Fruit fly (Drosophila melanogaster) whole organism, embryonic: ENCODE measurements around the gene CG31178.
A peak's percentile ranks its signal among the peaks of the same experiment; 100 is the strongest.

Experiments
- Atf6 ChIP-seq: fragments of 200-800 bp; sonication (Bioruptor generic); IDR thresholded peaks from 2 replicates; pipeline ENCODE4 v1.3.6; 2022; ENCODE audit warnings: missing biosample characterization, missing genetic modification characterization
- Blimp-1 ChIP-seq: fragments of 200-800 bp; sonication (Bioruptor generic); optimal IDR thresholded peaks from 3 replicates; lab custom pipeline; 2018; ENCODE audit warnings: missing biosample characterization, missing genetic modification characterization, mild to moderate bottlenecking, moderate library complexity, missing genetic modification reagents
- Bteb2 ChIP-seq: fragments of 200-800 bp; sonication (Bioruptor generic); optimal IDR thresholded peaks from 2 replicates; lab custom pipeline; 2016; ENCODE audit warnings: missing biosample characterization, missing genetic modification characterization
- CG11723 ChIP-seq: fragments of 200-800 bp; sonication (Bioruptor generic); optimal IDR thresholded peaks from 2 replicates; lab custom pipeline; 2017; ENCODE audit warnings: missing biosample characterization, mild to moderate bottlenecking, missing genetic modification characterization
- CG13287 ChIP-seq: fragments of 200-800 bp; sonication (Bioruptor generic); IDR thresholded peaks from 2 replicates; pipeline ENCODE4 v1.3.6; 2022; ENCODE audit warnings: missing biosample characterization, missing genetic modification characterization; ENCODE audit not compliant: partially characterized antibody
- CG14050 ChIP-seq: fragments of 200-800 bp; sonication (Bioruptor generic); IDR thresholded peaks from 3 replicates; pipeline ENCODE4 v1.3.6; 2022; ENCODE audit warnings: missing biosample characterization, missing genetic modification characterization
- CG15696 ChIP-seq: fragments of 200-800 bp; sonication (Bioruptor generic); optimal IDR thresholded peaks from 2 replicates; lab custom pipeline; 2019; ENCODE audit warnings: missing biosample characterization, mild to moderate bottlenecking, missing genetic modification characterization, moderate library complexity
- CG17186 ChIP-seq: fragments of 200-800 bp; sonication (Bioruptor generic); optimal IDR thresholded peaks from 3 replicates; lab custom pipeline; 2017; ENCODE audit warnings: missing biosample characterization, missing genetic modification reagents, missing genetic modification characterization
- CG17612 ChIP-seq: fragments of 200-800 bp; sonication (Bioruptor generic); IDR thresholded peaks from 2 replicates; pipeline ENCODE4 v1.3.6; 2022; ENCODE audit warnings: missing biosample characterization, missing genetic modification characterization
- CG18262 ChIP-seq: fragments of 200-800 bp; optimal IDR thresholded peaks from 3 replicates; lab custom pipeline; 2019; ENCODE audit warnings: missing biosample characterization, mild to moderate bottlenecking, missing genetic modification characterization, moderate library complexity
- CG2129 ChIP-seq: fragments of 200-800 bp; sonication (Bioruptor generic); IDR thresholded peaks from 2 replicates; pipeline ENCODE4 v1.3.6; 2022; ENCODE audit warnings: missing biosample characterization, missing genetic modification characterization; ENCODE audit not compliant: partially characterized antibody
- CG2712 ChIP-seq: fragments of 200-800 bp; optimal IDR thresholded peaks from 3 replicates; lab custom pipeline; 2019; ENCODE audit warnings: missing biosample characterization, mild to moderate bottlenecking, missing genetic modification characterization, moderate library complexity
- CG31388 ChIP-seq: fragments of 200-800 bp; sonication (Bioruptor generic); optimal IDR thresholded peaks from 2 replicates; lab custom pipeline; 2016; ENCODE audit warnings: missing biosample characterization, missing genetic modification characterization
- CG3163 ChIP-seq: fragments of 200-800 bp; sonication (Bioruptor generic); optimal IDR thresholded peaks from 3 replicates; lab custom pipeline; 2016; ENCODE audit warnings: missing biosample characterization, missing genetic modification characterization
- CG33557 ChIP-seq: fragments of 200-800 bp; sonication (Bioruptor generic); optimal IDR thresholded peaks from 2 replicates; lab custom pipeline; 2019; ENCODE audit warnings: missing biosample characterization, mild to moderate bottlenecking, missing genetic modification characterization, moderate library complexity
- CG5180 ChIP-seq: fragments of 200-800 bp; sonication (Bioruptor generic); optimal IDR thresholded peaks from 3 replicates; lab custom pipeline; 2017; ENCODE audit warnings: missing biosample characterization, missing genetic modification characterization, mild to moderate bottlenecking, moderate library complexity, missing genetic modification reagents
- CG8388 ChIP-seq: fragments of 200-800 bp; sonication (Bioruptor generic); optimal IDR thresholded peaks from 2 replicates; lab custom pipeline; 2019; ENCODE audit warnings: missing biosample characterization, mild to moderate bottlenecking, missing genetic modification characterization, moderate library complexity
- CG9727 ChIP-seq: fragments of 200-800 bp; sonication (Bioruptor generic); optimal IDR thresholded peaks from 3 replicates; lab custom pipeline; 2017; ENCODE audit warnings: missing biosample characterization, mild to moderate bottlenecking, missing genetic modification characterization
- CG9817 ChIP-seq: fragments of 200-800 bp; sonication (Bioruptor generic); optimal IDR thresholded peaks from 2 replicates; lab custom pipeline; 2018; ENCODE audit warnings: missing biosample characterization, mild to moderate bottlenecking, missing genetic modification characterization, moderate library complexity
- CHES-1-like ChIP-seq: fragments of 200-800 bp; sonication (Bioruptor generic); optimal IDR thresholded peaks from 2 replicates; lab custom pipeline; 2016; ENCODE audit warnings: missing biosample characterization, missing genetic modification characterization
- CTCF ChIP-seq: fragments of 200-800 bp; sonication (Bioruptor generic); optimal IDR thresholded peaks from 2 replicates; lab custom pipeline; 2017; ENCODE audit warnings: missing biosample characterization, mild to moderate bottlenecking, missing genetic modification characterization, moderate library complexity
- CoRest ChIP-seq: fragments of 200-800 bp; sonication (Bioruptor generic); optimal IDR thresholded peaks from 3 replicates; lab custom pipeline; 2018; ENCODE audit warnings: missing biosample characterization, mild to moderate bottlenecking, missing genetic modification characterization, moderate library complexity
- D19B ChIP-seq: fragments of 200-800 bp; sonication (Bioruptor generic); optimal IDR thresholded peaks from 2 replicates; lab custom pipeline; 2017; ENCODE audit warnings: missing biosample characterization, mild to moderate bottlenecking, missing genetic modification characterization
- Deaf1 ChIP-seq: fragments of 200-800 bp; optimal IDR thresholded peaks from 3 replicates; lab custom pipeline; 2019; ENCODE audit warnings: missing biosample characterization, mild to moderate bottlenecking, missing genetic modification characterization, moderate library complexity
- Drgx ChIP-seq: fragments of 200-800 bp; sonication (Bioruptor generic); IDR thresholded peaks from 2 replicates; pipeline ENCODE4 v1.3.6; 2022; ENCODE audit warnings: missing biosample characterization, missing genetic modification characterization
- ERR ChIP-seq: fragments of 200-800 bp; sonication (Bioruptor generic); optimal IDR thresholded peaks from 2 replicates; lab custom pipeline; 2016; ENCODE audit warnings: missing biosample characterization, missing genetic modification characterization
- H2.0 ChIP-seq: fragments of 200-800 bp; sonication (Bioruptor generic); IDR thresholded peaks from 2 replicates; pipeline ENCODE4 v1.3.6; 2022; ENCODE audit warnings: missing biosample characterization, missing genetic modification characterization
- Hr78 ChIP-seq, 2 experiments: fragments of 200-800 bp in 1 of 2; fragments of >200 bp in 1 of 2; sonication (Bioruptor generic) in 1 of 2; optimal IDR thresholded peaks; 2 replicates each; lab custom pipeline; 2017 to 2019; ENCODE audit warnings: missing biosample characterization in 2 of 2, missing genetic modification characterization in 2 of 2, mild to moderate bottlenecking in 1 of 2, moderate library complexity in 1 of 2
- NC2β ChIP-seq: fragments of 200-800 bp; sonication (Bioruptor generic); optimal IDR thresholded peaks from 2 replicates; lab custom pipeline; 2016; ENCODE audit warnings: missing biosample characterization, missing genetic modification characterization
- Nf-YA ChIP-seq: fragments of 200-800 bp; sonication (Bioruptor generic); IDR thresholded peaks from 2 replicates; pipeline ENCODE4 v1.3.6; 2022; ENCODE audit warnings: missing biosample characterization, missing genetic modification characterization
- Nf-YB ChIP-seq: fragments of 200-800 bp; sonication (Bioruptor generic); optimal IDR thresholded peaks from 3 replicates; lab custom pipeline; 2019; ENCODE audit warnings: missing biosample characterization, mild to moderate bottlenecking, missing genetic modification characterization, moderate library complexity
- Nf-YC ChIP-seq: fragments of 200-800 bp; optimal IDR thresholded peaks from 3 replicates; lab custom pipeline; 2019; ENCODE audit warnings: missing biosample characterization, mild to moderate bottlenecking, missing genetic modification characterization, moderate library complexity
- NfI ChIP-seq: fragments of 200-800 bp; sonication (Bioruptor generic); optimal IDR thresholded peaks from 3 replicates; lab custom pipeline; 2018; ENCODE audit warnings: missing biosample characterization, mild to moderate bottlenecking, missing genetic modification characterization, moderate library complexity
- Pdp1 ChIP-seq, 2 experiments: fragments of 200-800 bp; sonication (Bioruptor generic); optimal IDR thresholded peaks; 3 replicates each; lab custom pipeline; 2016; ENCODE audit warnings: missing biosample characterization in 2 of 2, missing genetic modification characterization in 2 of 2, mild to moderate bottlenecking in 1 of 2, moderate library complexity in 1 of 2
- Rx ChIP-seq: fragments of 200-800 bp; sonication (Bioruptor generic); IDR thresholded peaks from 2 replicates; pipeline ENCODE4 v1.3.6; 2022; ENCODE audit warnings: missing biosample characterization, missing genetic modification characterization
- Scr ChIP-seq: fragments of 200-800 bp; sonication (Bioruptor generic); IDR thresholded peaks from 2 replicates; pipeline ENCODE4 v1.3.6; 2022; ENCODE audit warnings: missing biosample characterization, missing genetic modification characterization; ENCODE audit not compliant: partially characterized antibody
- chm ChIP-seq: fragments of 200-800 bp; sonication (Bioruptor generic); IDR thresholded peaks from 2 replicates; pipeline ENCODE4 v1.3.6; 2022; ENCODE audit warnings: missing biosample characterization, missing genetic modification characterization
- grn ChIP-seq: fragments of 200-800 bp; sonication (Bioruptor generic); optimal IDR thresholded peaks from 3 replicates; lab custom pipeline; 2017; ENCODE audit warnings: missing biosample characterization, missing genetic modification characterization
- jigr1 ChIP-seq: fragments of 200-800 bp; sonication (Bioruptor generic); IDR thresholded peaks from 3 replicates; pipeline ENCODE4 v1.3.6; 2022; ENCODE audit warnings: missing biosample characterization, missing genetic modification characterization
- jumu ChIP-seq: fragments of 200-800 bp; sonication (Bioruptor generic); optimal IDR thresholded peaks from 3 replicates; lab custom pipeline; 2016; ENCODE audit warnings: missing biosample characterization, missing genetic modification characterization
- kah ChIP-seq: fragments of 200-800 bp; sonication (Bioruptor generic); optimal IDR thresholded peaks from 2 replicates; lab custom pipeline; 2018; ENCODE audit warnings: missing biosample characterization, mild to moderate bottlenecking, missing genetic modification characterization
- nerfin-1 ChIP-seq: fragments of 200-800 bp; sonication (Bioruptor generic); optimal IDR thresholded peaks from 3 replicates; lab custom pipeline; 2019; ENCODE audit warnings: missing biosample characterization, mild to moderate bottlenecking, missing genetic modification characterization, moderate library complexity
- oc ChIP-seq: fragments of 200-800 bp; sonication (Bioruptor generic); optimal IDR thresholded peaks from 2 replicates; lab custom pipeline; 2018; ENCODE audit warnings: missing biosample characterization, mild to moderate bottlenecking, missing genetic modification characterization, moderate library complexity
- p53 ChIP-seq: fragments of 200-800 bp; sonication (Bioruptor generic); optimal IDR thresholded peaks from 2 replicates; lab custom pipeline; 2016; ENCODE audit warnings: missing biosample characterization, missing genetic modification characterization
- rib ChIP-seq: fragments of 200-800 bp; sonication (Bioruptor generic); IDR thresholded peaks from 2 replicates; pipeline ENCODE4 v1.3.6; 2022; ENCODE audit warnings: missing biosample characterization, missing genetic modification characterization
- seq ChIP-seq: fragments of 200-800 bp; sonication (Bioruptor generic); IDR thresholded peaks from 2 replicates; pipeline ENCODE4 v1.3.6; 2022; ENCODE audit warnings: missing biosample characterization, missing genetic modification characterization
- sqz ChIP-seq: fragments of 200-800 bp; sonication (Bioruptor generic); optimal IDR thresholded peaks from 3 replicates; lab custom pipeline; 2018; ENCODE audit warnings: missing biosample characterization, mild to moderate bottlenecking, missing genetic modification characterization
- yki ChIP-seq: fragments of >200 bp; optimal IDR thresholded peaks from 3 replicates; lab custom pipeline; 2018
- zf30C ChIP-seq: fragments of 200-800 bp; sonication (Bioruptor generic); optimal IDR thresholded peaks from 3 replicates; lab custom pipeline; 2018; ENCODE audit warnings: missing biosample characterization, mild to moderate bottlenecking, missing genetic modification characterization

CG31178 gene

dm6 chr3R:21856098-21856872, 17.3 kb upstream of the CG31178 start, which contains the start of gene glec (continued):
- TF ChIP-seq Hr78 (GFP tag; optimal IDR thresholded peaks at IDR 0.05; lab: Kevin White, UChicago), result no peak
- TF ChIP-seq CTCF (GFP tag; lab: Kevin White, UChicago), result peak; percentile 19
- peak; percentile 53 for TF ChIP-seq CoRest (tag; lab: Kevin White, UChicago)
- peak; percentile 34 for TF ChIP-seq sqz
- peak; percentile 28 for TF ChIP-seq NfI (GFP tag; lab: Kevin White, UChicago)
- TF ChIP-seq CG9727 (GFP tag; lab: Kevin White, UChicago), result peak; percentile 1
- TF ChIP-seq Nf-YB, result no peak
- no peak for TF ChIP-seq Bteb2 (GFP tag; lab: Kevin White, UChicago)
- peak in 1 of 2 experiments; percentile 54 for TF ChIP-seq Pdp1 (GFP tag; optimal IDR thresholded peaks at IDR 0.05; lab: Kevin White, UChicago)
- TF ChIP-seq jigr1 (GFP tag; lab: Robert Waterston, UW), result no peak
- TF ChIP-seq NC2β (GFP tag; lab: Kevin White, UChicago), result peak; percentile 87
- TF ChIP-seq jumu (GFP tag; lab: Kevin White, UChicago), result no peak
- TF ChIP-seq p53 (GFP tag; lab: Kevin White, UChicago), result no peak
- TF ChIP-seq oc, result peak; percentile 71
- TF ChIP-seq Nf-YA, result no peak
- TF ChIP-seq Rx (GFP tag; lab: Robert Waterston, UW), result peak; percentile 41; the same call in 1 of the 2 replicates
- TF ChIP-seq CG11723 (GFP tag; lab: Kevin White, UChicago), result no peak
- TF ChIP-seq Scr (GFP tag; lab: Robert Waterston, UW), result peak; percentile 56
- no peak for TF ChIP-seq nerfin-1 (tag; lab: Kevin White, UChicago)
- TF ChIP-seq CG31388 (GFP tag; lab: Kevin White, UChicago), result no peak
- peak; percentile 100 for TF ChIP-seq CG3163 (GFP tag; lab: Kevin White, UChicago)
- TF ChIP-seq rib (GFP tag; lab: Robert Waterston, UW), result peak; percentile 75
- TF ChIP-seq seq, result peak; percentile 50; the same call in 1 of the 2 replicates
- TF ChIP-seq Atf6 (GFP tag; lab: Robert Waterston, UW), result peak; percentile 16; the same call in 1 of the 2 replicates
- peak; percentile 34 for TF ChIP-seq Deaf1 (tag; lab: Kevin White, UChicago)
- TF ChIP-seq zf30C (GFP tag; lab: Kevin White, UChicago), result peak; percentile 55
- TF ChIP-seq CG14050, result no peak; the same call in 2 of the 3 replicates
- peak; percentile 99 for TF ChIP-seq Blimp-1 (GFP tag; lab: Kevin White, UChicago)
- peak; percentile 66 for TF ChIP-seq ERR
- peak; percentile 11 for TF ChIP-seq CG9817
- TF ChIP-seq CG15696, result no peak
- TF ChIP-seq CG17612 (GFP tag; lab: Robert Waterston, UW), result no peak
- TF ChIP-seq kah (GFP tag; lab: Kevin White, UChicago), result no peak
- TF ChIP-seq CG5180, result no peak
- no peak for TF ChIP-seq H2.0 (GFP tag; lab: Robert Waterston, UW)
- peak; percentile 1 for TF ChIP-seq Nf-YC (tag; lab: Kevin White, UChicago)
- TF ChIP-seq CHES-1-like (GFP tag; lab: Kevin White, UChicago), result peak; percentile 1
- TF ChIP-seq CG18262 (tag; lab: Kevin White, UChicago), result peak; percentile 37
- no peak for TF ChIP-seq CG17186 (GFP tag; lab: Kevin White, UChicago)
- no peak for TF ChIP-seq CG2712 (tag; lab: Kevin White, UChicago)
- TF ChIP-seq chm (GFP tag; lab: Robert Waterston, UW), result peak; percentile 96
- no peak for TF ChIP-seq D19B (GFP tag; lab: Kevin White, UChicago)
- TF ChIP-seq grn (GFP tag; lab: Kevin White, UChicago), result peak; percentile 7
- no peak for TF ChIP-seq yki (lab: Kevin White, UChicago)
- TF ChIP-seq CG33557 (GFP tag; lab: Kevin White, UChicago), result peak; percentile 37
- TF ChIP-seq CG8388, result peak; percentile 16
- peak; percentile 41; the same call in 1 of the 2 replicates for TF ChIP-seq Drgx (GFP tag; lab: Robert Waterston, UW)
- TF ChIP-seq CG13287 (GFP tag; lab: Robert Waterston, UW), result peak; percentile 61; the same call in 1 of the 2 replicates
- no peak for TF ChIP-seq CG2129 (GFP tag; lab: Robert Waterston, UW)
